Worm (Caenorhabditis elegans) whole organism, L4/young adult: Measurements from ENCODE around the gene srj-54.

ENCODE experiments used
- W03F9.2 ChIP-seq: fragments of 150-350 bp; optimal IDR thresholded peaks from 2 replicates; lab custom pipeline; 2014; ENCODE audit warnings: missing biosample characterization, missing genetic modification characterization
- dao-5 ChIP-seq: sonication (generic microtip); optimal IDR thresholded peaks from 2 replicates; lab custom pipeline; 2016; ENCODE audit warnings: missing genotype, missing genetic modification characterization, moderate library complexity, missing compliant biosample characterization
- him-1 ChIP-seq: sonication (generic microtip); optimal IDR thresholded peaks from 2 replicates; lab custom pipeline; 2016; ENCODE audit warnings: missing genotype, missing genetic modification reagents, missing genetic modification characterization, missing compliant biosample characterization

ce11 chrV:2809443-2809842 is 50.2 kb downstream of the srj-54 start:
- TF ChIP-seq him-1 (tag; lab: Kevin White, UChicago): no peak
- no peak for TF ChIP-seq W03F9.2 (tag; lab: Kevin White, UChicago)
- no peak for TF ChIP-seq dao-5 (tag; lab: Kevin White, UChicago)
